Worm (Caenorhabditis elegans): ENCODE data around the gene F44E2.10.
A peak's percentile ranks its signal among the peaks of the same experiment; 100 is the strongest.

- peak; percentile 33 for TF ChIP-seq lsy-2 (tag; optimal IDR thresholded peaks at IDR 0.05)
- TF ChIP-seq M03D4.4 (tag; optimal IDR thresholded peaks at IDR 0.05), result peak; percentile 60
- TF ChIP-seq ztf-11 (tag; optimal IDR thresholded peaks at IDR 0.05), result peak; percentile 57
- no peak for TF ChIP-seq elt-3 (tag; optimal IDR thresholded peaks at IDR 0.05)
Observed at ce11 chrIII:8873990-8874668, 43.2 kb upstream of the F44E2.10 start.
